Fruit fly (Drosophila melanogaster) Kc167 (cell line): ENCODE results near the gene CG12310.

Experiments
- Myc ChIP-seq: fragments of >200 bp; optimal IDR thresholded peaks from 2 replicates; lab custom pipeline; 2017; ENCODE audit warnings: missing external identifiers
- Sin3A ChIP-seq: fragments of >200 bp; optimal IDR thresholded peaks from 2 replicates; lab custom pipeline; 2018; ENCODE audit warnings: missing external identifiers
- h ChIP-seq: fragments of >200 bp; optimal IDR thresholded peaks from 3 replicates; lab custom pipeline; 2018; ENCODE audit warnings: missing external identifiers
- insv ChIP-seq: fragments of >200 bp; optimal IDR thresholded peaks from 3 replicates; lab custom pipeline; 2018; ENCODE audit warnings: missing external identifiers
- psq ChIP-seq: fragments of >200 bp; optimal IDR thresholded peaks from 2 replicates; lab custom pipeline; 2017; ENCODE audit warnings: missing external identifiers
- ttk ChIP-seq: sonication (Bioruptor generic); optimal IDR thresholded peaks from 2 replicates; lab custom pipeline; 2017; ENCODE audit warnings: missing external identifiers

The CG12310 gene

dm6 chr3L:15021008-15021407 is 29.6 kb downstream of the CG12310 start:
- TF ChIP-seq Sin3A (lab: Kevin White, UChicago) (no peak), psq (no peak), insv (no peak), Myc (lab: Kevin White, UChicago) (no peak), h (lab: Kevin White, UChicago) (no peak)

dm6 chr3L:15013957-15014692 is 36.5 kb downstream of the CG12310 start, which contains the start of gene Reck:
Reck (minus strand) TSS chr3L:15014062.
- TF ChIP-seq insv (no peak), psq (no peak), Sin3A (lab: Kevin White, UChicago) (no peak), ttk (lab: Kevin White, UChicago) (no peak), Myc (lab: Kevin White, UChicago) (no peak), h (lab: Kevin White, UChicago) (no peak)

DNA sequence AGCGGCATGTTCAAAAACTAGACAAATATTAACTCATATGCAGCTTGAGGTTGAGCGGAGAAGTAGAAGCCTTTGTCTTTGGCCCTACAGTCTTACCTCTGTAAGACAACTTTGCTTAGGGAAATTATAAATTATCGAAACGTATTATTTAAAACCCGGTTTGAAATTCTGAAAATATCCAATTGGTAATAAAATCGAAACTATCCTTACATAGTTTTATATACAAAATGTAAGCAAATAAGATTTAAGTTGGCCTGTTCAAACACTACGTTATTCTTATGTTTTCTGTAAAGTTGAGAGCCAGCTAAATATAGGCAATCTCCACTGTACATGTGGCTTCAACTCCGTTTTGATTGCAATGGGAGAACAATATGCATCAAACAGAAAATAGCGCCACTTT is 37.3 kb downstream of the CG12310 start:
- no peak for TF ChIP-seq ttk (lab: Kevin White, UChicago)
- no peak for TF ChIP-seq Sin3A (lab: Kevin White, UChicago)
- TF ChIP-seq h (lab: Kevin White, UChicago), result no peak
- TF ChIP-seq insv, result no peak
- TF ChIP-seq psq, result no peak
- TF ChIP-seq Myc (lab: Kevin White, UChicago), result no peak

dm6 chr3L:15011638-15012335 is 38.8 kb downstream of the CG12310 start:
- TF ChIP-seq psq, result no peak
- no peak for TF ChIP-seq Sin3A (lab: Kevin White, UChicago)
- TF ChIP-seq Myc (lab: Kevin White, UChicago), result no peak
- TF ChIP-seq insv, result no peak
- TF ChIP-seq ttk (lab: Kevin White, UChicago), result no peak
- TF ChIP-seq h (lab: Kevin White, UChicago), result no peak

DNA sequence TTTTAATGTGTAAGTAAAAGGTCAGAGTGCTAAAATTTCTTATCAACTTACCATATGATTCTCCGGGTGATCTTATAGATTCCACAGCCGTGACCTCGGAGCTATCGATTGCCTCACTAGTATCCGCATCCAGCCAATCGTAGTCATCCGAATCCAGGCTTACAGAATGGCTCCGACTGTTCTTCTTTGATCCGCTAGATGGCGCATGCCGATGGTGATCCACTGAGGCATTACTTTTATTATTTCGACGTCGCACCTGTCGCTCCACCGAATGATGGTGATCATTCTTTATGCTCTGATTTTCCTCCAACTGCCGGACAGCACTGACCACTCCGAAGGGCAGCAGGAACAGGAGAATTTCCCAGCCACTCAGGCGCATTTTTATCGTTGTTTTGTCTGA is 39.5 kb downstream of the CG12310 start:
- TF ChIP-seq h (lab: Kevin White, UChicago) (no peak), psq (no peak), Myc (lab: Kevin White, UChicago) (no peak), Sin3A (lab: Kevin White, UChicago) (no peak), insv (no peak), ttk (lab: Kevin White, UChicago) (no peak)

dm6 chr3L:15010601-15011000 is 40.0 kb downstream of the CG12310 start:
- TF ChIP-seq ttk (lab: Kevin White, UChicago) (no peak), Sin3A (lab: Kevin White, UChicago) (no peak)

dm6 chr3L:15009681-15010080 is 40.9 kb downstream of the CG12310 start:
- TF ChIP-seq insv, result no peak
- no peak for TF ChIP-seq Sin3A (lab: Kevin White, UChicago)
- no peak for TF ChIP-seq Myc (lab: Kevin White, UChicago)
- no peak for TF ChIP-seq psq
- no peak for TF ChIP-seq ttk (lab: Kevin White, UChicago)
- no peak for TF ChIP-seq h (lab: Kevin White, UChicago)

dm6 chr3L:15007271-15007948 is 43.2 kb downstream of the CG12310 start:
- TF ChIP-seq Myc (lab: Kevin White, UChicago), result no peak
- no peak for TF ChIP-seq h (lab: Kevin White, UChicago)
- no peak for TF ChIP-seq insv
- TF ChIP-seq ttk (lab: Kevin White, UChicago), result no peak
- no peak for TF ChIP-seq Sin3A (lab: Kevin White, UChicago)
- TF ChIP-seq psq, result no peak

DNA sequence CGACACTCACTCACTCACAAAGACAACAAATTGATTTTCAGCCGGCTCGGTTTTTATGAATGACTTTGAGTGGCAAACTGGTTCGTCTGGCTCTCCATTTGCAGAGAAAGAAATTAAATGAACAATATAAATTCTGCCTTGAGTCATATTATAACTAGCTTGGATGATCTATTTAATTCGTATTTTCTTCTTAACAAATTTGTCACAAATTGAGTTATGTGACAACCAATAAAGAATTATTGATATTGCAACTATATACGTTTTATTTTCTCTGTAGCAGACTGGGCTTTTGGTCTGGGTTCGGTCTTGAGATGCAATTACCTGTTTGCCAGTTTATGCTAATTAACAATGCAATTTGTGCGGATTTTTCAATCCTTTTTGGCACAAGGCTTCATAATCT is 43.8 kb downstream of the CG12310 start:
- TF ChIP-seq ttk (lab: Kevin White, UChicago) (no peak), psq (no peak), h (lab: Kevin White, UChicago) (no peak), insv (no peak), Myc (lab: Kevin White, UChicago) (no peak), Sin3A (lab: Kevin White, UChicago) (no peak)

DNA sequence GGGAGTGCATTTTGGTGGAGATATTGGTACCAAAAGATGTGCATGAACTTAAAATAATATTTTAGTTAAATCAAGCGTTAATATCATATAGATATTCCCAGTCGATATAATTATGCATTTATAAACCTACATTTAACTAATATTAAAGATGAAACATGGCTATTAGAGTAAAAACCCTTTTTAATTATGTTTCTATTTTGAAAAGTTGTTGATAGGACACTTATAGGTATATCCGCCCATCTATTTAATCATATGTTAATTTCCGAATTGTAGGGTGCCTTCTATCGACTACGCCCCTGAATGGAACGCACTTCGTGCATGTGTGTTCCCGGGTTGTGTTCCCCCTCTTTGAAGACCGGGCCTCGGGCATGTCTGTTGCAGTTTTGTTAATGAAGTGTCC is 44.8 kb downstream of the CG12310 start:
- TF ChIP-seq Myc (lab: Kevin White, UChicago) (no peak), insv (no peak), psq (no peak), ttk (lab: Kevin White, UChicago) (no peak), Sin3A (lab: Kevin White, UChicago) (no peak), h (lab: Kevin White, UChicago) (no peak)

DNA sequence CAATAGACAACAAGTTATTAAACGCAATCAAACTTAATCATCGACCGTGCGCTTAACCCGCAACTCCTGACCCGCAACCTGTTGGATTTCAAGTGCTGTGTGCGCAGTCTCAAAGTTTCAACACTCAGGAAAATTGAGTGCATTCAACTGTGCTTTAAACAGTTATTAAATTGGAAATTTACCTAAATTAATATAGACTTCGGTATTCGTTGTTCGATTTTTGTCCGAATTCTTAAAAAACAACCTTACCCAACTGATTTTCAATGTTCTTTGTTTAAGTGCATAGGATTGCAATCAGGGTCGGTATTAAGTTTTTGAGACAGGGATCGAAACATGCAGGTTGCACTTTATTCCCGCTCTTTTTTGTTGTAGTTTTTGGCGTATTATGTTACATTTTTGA is 45.5 kb downstream of the CG12310 start:
- TF ChIP-seq Sin3A (lab: Kevin White, UChicago) (no peak), Myc (lab: Kevin White, UChicago) (no peak), ttk (lab: Kevin White, UChicago) (no peak), insv (no peak), h (lab: Kevin White, UChicago) (no peak), psq (no peak)
